Worm (Caenorhabditis elegans): ENCODE results near the gene mre-11.

Gene mre-11

DNA sequence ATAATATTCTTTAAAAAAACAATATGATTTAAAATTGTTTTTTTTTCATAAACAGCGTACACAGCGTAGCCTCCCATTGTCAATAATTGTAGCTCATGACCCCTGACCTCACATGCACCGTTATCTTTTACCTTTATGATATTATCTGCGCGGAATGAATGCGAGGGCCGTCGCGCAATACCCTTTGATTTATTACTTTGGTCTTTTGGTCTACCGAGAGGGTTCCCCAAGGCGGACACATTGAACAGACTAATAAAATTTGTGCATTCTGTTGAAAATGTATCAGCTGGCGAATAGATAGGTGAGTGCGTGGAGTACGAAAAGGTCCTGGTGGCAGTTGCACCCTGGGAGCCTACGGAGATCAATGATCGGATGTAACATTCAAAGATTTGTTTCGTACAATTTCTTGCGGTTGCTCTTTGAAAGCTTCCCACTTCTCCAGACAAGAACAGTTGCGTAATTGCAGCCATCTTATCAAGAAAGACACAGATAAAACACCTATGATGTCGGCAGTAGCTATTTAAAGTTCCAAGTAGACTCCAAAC lies 16.3 kb downstream of the mre-11 start:
- TF ChIP-seq ama-1 (optimal IDR thresholded peaks at IDR 0.05) (no peak), F13C5.2 (tag; optimal IDR thresholded peaks at IDR 0.05) (no peak), tbx-11 (GFP tag; IDR thresholded peaks at IDR 0.05) (no peak), tbx-37 (GFP tag; conservative IDR thresholded peaks at IDR 0.05) (no peak), B0310.2 (tag; optimal IDR thresholded peaks at IDR 0.05) (no peak), tra-4 (tag; optimal IDR thresholded peaks at IDR 0.05) (no peak), ceh-36 (tag; optimal IDR thresholded peaks at IDR 0.05) (no peak), sea-1 (GFP tag; conservative IDR thresholded peaks at IDR 0.05) (no peak), scrt-1 (GFP tag; IDR thresholded peaks at IDR 0.05) (no peak), pes-1 (GFP tag; IDR thresholded peaks at IDR 0.05) (no peak), aly-1 (tag; optimal IDR thresholded peaks at IDR 0.05) (no peak), flt-1 (GFP tag; IDR thresholded peaks at IDR 0.05) (no peak)

DNA sequence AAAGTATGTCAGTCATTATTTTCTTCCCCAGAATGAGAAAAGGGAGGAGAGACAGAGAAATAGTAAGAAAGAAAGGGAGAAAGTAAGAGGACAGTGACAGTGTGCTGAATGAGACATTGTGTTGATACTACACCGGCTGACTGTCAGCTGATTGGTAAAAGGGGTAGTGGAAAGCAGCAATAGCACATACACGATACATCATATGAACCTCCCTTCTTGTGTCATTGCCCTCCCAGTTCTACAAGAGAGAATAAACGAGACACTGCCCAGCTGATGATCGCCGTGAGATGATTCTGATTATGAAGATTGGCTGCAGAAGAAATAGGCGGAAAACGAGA lies 16.9 kb downstream of the mre-11 start:
- TF ChIP-seq ets-7 (tag; optimal IDR thresholded peaks at IDR 0.05) (no peak), sea-1 (GFP tag; conservative IDR thresholded peaks at IDR 0.05) (0 out of 2 replicates have a peak, but pooled peaks have one; percentile 13)

DNA sequence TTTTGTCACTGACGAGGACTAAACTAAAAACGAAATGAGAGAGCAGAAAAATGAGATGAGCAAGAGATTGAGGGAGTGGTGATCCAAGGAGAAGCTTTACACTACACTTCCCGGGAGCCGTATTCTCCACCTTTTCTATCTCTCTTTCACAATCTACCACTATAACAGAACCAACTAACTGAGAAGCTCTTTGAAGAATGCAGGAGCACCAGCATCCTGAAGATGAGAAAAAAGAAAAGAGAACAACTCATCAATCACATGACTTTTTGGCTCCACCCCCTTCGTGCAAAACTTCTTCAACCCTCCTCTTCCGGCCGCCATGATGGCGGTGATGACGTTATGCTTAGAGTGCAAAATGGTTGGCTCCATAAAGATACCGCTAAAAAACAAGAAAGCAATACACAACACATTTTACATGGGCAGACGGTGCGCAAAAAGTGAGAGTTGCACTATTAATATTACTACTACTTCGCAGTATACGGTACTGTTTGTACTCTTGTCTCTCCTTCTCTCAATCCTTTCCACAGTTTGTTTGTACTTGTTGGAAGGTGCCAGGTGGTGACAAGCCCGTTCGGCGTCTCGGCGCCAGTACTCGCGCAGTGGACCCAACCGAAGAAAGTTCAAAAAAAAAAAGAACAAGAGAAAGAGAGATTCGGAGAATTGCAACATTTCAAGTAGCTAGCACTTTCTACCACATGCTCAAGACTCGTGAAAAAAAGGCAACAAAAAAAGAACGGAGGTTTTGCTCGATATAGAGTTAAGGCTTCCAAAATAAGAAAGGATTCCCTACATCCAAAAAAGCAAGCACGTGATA lies 17.4 kb downstream of the mre-11 start:
- no peak for TF ChIP-seq ama-1 (optimal IDR thresholded peaks at IDR 0.05)
- no peak for TF ChIP-seq ets-7 (tag; optimal IDR thresholded peaks at IDR 0.05)
- no peak for TF ChIP-seq tbx-11 (GFP tag; IDR thresholded peaks at IDR 0.05)
- TF ChIP-seq tra-4 (tag; optimal IDR thresholded peaks at IDR 0.05): no peak
- TF ChIP-seq B0310.2 (tag; optimal IDR thresholded peaks at IDR 0.05): no peak
- no peak for TF ChIP-seq aly-1 (tag; optimal IDR thresholded peaks at IDR 0.05)
- no peak for TF ChIP-seq F13C5.2 (tag; optimal IDR thresholded peaks at IDR 0.05)
- TF ChIP-seq hmg-4 (GFP tag; optimal IDR thresholded peaks at IDR 0.05): no peak
- no peak for TF ChIP-seq hnd-1 (tag; optimal IDR thresholded peaks at IDR 0.05)
- no peak for TF ChIP-seq pes-1 (GFP tag; IDR thresholded peaks at IDR 0.05)
- TF ChIP-seq hmbx-1 (tag; optimal IDR thresholded peaks at IDR 0.05): no peak
- no peak for TF ChIP-seq tbx-37 (GFP tag; conservative IDR thresholded peaks at IDR 0.05)
- no peak for TF ChIP-seq scrt-1 (GFP tag; IDR thresholded peaks at IDR 0.05)
- TF ChIP-seq ceh-13 (GFP tag; optimal IDR thresholded peaks at IDR 0.05): no peak
- TF ChIP-seq flt-1 (GFP tag; IDR thresholded peaks at IDR 0.05): no peak
- TF ChIP-seq sea-1 (GFP tag; conservative IDR thresholded peaks at IDR 0.05): no peak
- no peak for TF ChIP-seq ceh-36 (tag; optimal IDR thresholded peaks at IDR 0.05)

DNA sequence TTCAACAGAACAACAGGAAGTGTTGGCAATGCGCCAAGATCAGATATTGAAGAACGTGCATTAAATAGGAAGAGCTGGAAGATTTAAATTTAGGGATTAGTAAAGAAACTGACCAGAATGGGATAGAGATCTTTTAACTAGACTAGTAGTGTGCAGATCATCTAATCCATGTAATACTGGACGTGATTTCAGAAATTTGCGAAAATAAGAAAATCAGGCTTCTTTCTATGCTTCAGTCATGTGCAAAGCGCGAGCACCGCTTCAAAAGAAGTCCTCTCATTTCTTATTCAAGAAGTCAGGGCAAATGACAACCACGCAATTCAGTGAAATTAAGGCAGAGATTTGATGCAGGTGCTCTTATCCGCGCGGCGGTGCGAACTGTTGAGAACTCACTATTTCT lies 18.6 kb downstream of the mre-11 start:
- TF ChIP-seq pes-1 (GFP tag; IDR thresholded peaks at IDR 0.05) (no peak), tbx-11 (GFP tag; IDR thresholded peaks at IDR 0.05) (no peak), flt-1 (GFP tag; IDR thresholded peaks at IDR 0.05) (no peak)

DNA sequence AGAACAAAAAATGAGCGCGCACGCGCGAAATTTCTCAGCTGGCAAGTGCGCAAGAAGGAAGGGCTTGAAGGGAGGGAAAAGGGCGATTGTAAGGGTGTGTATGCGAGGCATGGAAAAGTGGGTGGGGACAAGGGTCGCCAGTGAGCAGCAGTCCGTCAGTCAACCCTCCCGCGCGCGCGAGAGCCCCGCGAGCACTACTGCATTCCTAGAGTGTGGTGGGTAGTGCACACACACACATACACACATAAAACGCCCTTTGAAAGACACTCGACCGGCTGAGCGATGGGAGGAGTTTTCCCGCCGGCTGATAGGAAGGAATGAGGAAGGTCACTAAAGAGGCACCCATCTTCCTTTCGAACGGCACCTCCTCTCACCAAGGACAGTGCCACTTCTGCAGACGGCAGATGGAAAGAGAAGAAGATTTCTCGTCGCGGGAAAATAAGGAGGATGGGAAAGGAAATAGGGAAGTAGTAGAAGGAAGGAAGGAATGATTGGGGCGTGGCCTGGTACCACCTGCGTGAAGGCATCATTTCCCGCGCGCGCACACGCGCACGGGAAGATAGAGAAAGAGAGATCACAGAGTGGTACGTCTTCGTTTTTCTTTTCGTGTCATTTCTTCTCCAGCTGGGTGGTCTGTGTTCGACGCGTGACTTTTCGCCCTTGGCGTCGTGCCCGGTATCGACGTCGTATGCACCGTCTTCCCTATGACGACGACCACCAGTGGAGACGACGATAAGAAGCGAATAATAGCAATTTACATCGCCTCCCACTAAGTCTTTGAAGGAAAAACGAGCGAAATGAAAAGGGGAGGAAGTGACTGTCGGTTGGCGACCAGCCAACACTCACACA lies 19.6 kb downstream of the mre-11 start:
- TF ChIP-seq ceh-36 (tag; optimal IDR thresholded peaks at IDR 0.05): no peak
- no peak for TF ChIP-seq B0310.2 (tag; optimal IDR thresholded peaks at IDR 0.05)
- TF ChIP-seq flt-1 (GFP tag; IDR thresholded peaks at IDR 0.05): no peak; the same call in 1 of the 2 replicates
- no peak; the same call in 1 of the 2 replicates for TF ChIP-seq sea-1 (GFP tag; conservative IDR thresholded peaks at IDR 0.05)
- TF ChIP-seq ceh-13 (GFP tag; optimal IDR thresholded peaks at IDR 0.05): no peak
- TF ChIP-seq aly-1 (tag; optimal IDR thresholded peaks at IDR 0.05): peak; percentile 53
- no peak for TF ChIP-seq hmg-4 (GFP tag; optimal IDR thresholded peaks at IDR 0.05)
- 0 out of 2 replicates have a peak, but pooled peaks have one; percentile 39 for TF ChIP-seq pes-1 (GFP tag; IDR thresholded peaks at IDR 0.05)
- TF ChIP-seq hnd-1 (tag; optimal IDR thresholded peaks at IDR 0.05): no peak
- TF ChIP-seq ets-7 (tag; optimal IDR thresholded peaks at IDR 0.05): no peak
- no peak for TF ChIP-seq scrt-1 (GFP tag; IDR thresholded peaks at IDR 0.05)
- TF ChIP-seq tbx-11 (GFP tag; IDR thresholded peaks at IDR 0.05): no peak
- no peak for TF ChIP-seq hmbx-1 (tag; optimal IDR thresholded peaks at IDR 0.05)
- TF ChIP-seq tbx-37 (GFP tag; conservative IDR thresholded peaks at IDR 0.05): no peak
- TF ChIP-seq F13C5.2 (tag; optimal IDR thresholded peaks at IDR 0.05): peak; percentile 52
- no peak for TF ChIP-seq tra-4 (tag; optimal IDR thresholded peaks at IDR 0.05)
- TF ChIP-seq ama-1 (optimal IDR thresholded peaks at IDR 0.05): no peak

DNA sequence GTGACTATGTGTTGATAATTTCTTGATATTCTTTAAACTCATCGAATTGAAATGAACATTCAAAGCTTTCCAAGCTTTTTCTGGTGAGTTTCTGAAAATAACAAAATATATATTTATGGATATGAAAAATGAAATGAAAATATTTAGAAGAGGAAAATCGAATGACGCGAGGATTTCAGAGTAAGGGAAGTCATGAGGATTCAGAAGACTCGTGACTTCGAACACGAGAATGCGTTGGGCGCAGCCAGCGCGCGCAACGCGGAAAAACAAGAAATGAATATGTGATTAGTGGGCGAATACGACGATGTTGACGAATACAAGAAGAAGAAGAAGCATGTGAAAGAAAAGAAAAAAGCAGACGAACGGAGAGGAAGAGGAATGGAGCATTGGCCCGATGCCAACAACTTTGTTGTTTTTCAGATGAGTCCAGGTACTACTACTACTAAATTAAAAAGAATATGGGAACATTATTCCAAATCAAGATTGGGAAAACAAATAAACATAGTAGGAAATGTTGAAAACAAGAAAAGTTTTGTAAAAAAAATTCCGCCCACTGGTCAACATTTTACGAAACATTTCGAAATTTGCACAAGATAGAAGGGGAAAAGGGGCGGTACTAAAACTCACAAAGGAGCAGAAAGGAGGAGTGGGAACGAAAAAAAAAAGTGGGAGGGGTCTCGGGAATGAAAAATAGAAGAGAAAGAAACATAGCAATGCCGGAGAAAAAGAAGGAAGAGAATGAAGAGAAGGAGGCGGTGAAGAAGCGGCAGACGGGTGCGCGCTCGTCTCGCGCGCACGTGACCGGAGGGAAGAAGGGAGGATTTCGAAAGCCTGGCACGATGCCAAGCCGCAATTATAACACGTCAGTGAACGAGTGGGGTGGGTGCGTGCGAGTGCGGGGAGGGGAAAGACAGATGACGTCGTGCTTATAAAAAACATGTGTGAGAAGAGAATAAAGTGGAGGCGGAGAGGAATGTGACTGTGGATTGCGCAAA lies 21.2 kb downstream of the mre-11 start:
- TF ChIP-seq hmg-4 (GFP tag; optimal IDR thresholded peaks at IDR 0.05) (peak; percentile 46), tbx-11 (GFP tag; IDR thresholded peaks at IDR 0.05) (no peak), F13C5.2 (tag; optimal IDR thresholded peaks at IDR 0.05) (peak; percentile 28)

DNA sequence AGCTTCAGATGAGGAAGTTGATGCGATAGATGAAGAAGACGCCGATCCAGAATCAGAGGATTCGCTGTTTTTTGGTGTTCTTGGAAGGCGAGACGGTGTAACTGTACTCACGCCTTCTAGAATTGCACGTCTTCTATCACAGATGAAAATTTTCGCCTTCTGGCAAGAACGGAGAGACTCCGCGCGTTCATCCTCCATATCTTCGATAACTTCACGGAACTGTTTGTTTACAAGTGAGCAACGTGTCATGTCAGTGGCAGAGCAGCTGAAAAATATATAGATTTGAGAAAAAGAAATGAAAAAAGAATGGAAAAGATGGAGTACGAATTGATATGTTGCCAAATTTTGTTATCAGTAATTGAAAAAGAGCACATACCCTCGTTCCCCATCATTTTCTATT lies 22.0 kb downstream of the mre-11 start:
- TF ChIP-seq ama-1 (optimal IDR thresholded peaks at IDR 0.05) (no peak), hmg-4 (GFP tag; optimal IDR thresholded peaks at IDR 0.05) (no peak), flt-1 (GFP tag; IDR thresholded peaks at IDR 0.05) (no peak)
